Worm (Caenorhabditis elegans) whole organism, L4/young adult: ENCODE measurements around the gene F23D12.4.

Experiments used
- W03F9.2 ChIP-seq: fragments of 150-350 bp; optimal IDR thresholded peaks from 2 replicates; lab custom pipeline; 2014; ENCODE audit warnings: missing biosample characterization, missing genetic modification characterization
- dao-5 ChIP-seq: sonication (generic microtip); optimal IDR thresholded peaks from 2 replicates; lab custom pipeline; 2016; ENCODE audit warnings: missing genotype, missing genetic modification characterization, moderate library complexity, missing compliant biosample characterization
- him-1 ChIP-seq: sonication (generic microtip); optimal IDR thresholded peaks from 2 replicates; lab custom pipeline; 2016; ENCODE audit warnings: missing genotype, missing genetic modification reagents, missing genetic modification characterization, missing compliant biosample characterization

F23D12.4 gene

DNA sequence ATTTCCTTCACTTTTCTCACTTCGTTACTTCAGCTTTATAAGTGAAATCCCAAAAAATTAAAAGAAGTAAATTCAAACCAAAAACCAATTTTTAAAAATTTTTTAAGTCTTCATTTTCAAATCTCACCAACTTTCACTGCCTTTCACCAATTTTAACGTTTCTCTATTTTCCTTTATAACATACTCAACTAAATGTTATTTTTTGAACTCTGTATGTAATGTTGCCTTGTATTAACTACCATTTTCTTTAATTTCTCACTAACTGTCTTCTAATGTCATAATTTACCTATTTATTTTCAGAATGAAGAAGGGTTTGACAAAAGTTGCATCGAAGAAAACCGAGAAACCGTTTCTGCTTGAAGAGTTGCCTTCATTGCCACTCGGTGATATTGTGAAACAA lies at the start of gene F23D12.4:
TSS of gene F23D12.4 (plus strand) at position 301 of the 400 bp plus-strand sequence.
- TF ChIP-seq W03F9.2 (tag; lab: Kevin White, UChicago) (no peak), dao-5 (tag; lab: Kevin White, UChicago) (no peak), him-1 (tag; lab: Kevin White, UChicago) (no peak)

DNA sequence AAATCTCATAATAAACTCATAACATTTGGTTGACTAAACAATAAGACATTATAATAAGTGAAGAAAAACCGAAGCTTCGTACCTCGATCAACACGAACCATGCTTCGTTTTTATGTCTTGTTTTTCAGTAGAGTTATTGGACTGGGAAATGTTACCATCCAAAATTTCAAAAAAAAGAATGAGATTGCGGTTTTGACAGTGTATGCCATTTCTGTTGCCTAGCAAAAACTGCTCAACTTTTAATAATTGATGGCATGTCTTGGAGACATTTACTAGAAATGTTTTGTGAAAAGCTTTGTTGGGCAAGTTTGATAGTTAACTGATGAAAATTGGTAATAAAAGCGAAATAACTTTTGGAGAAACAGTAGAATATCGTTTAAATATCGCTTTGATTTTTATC lies 49.5 kb upstream of the F23D12.4 start, which contains the start of gene Y60A9.1:
TSS of gene Y60A9.1 (minus strand) at position 101 of the 400 bp plus-strand sequence.
- TF ChIP-seq him-1 (tag; lab: Kevin White, UChicago) (no peak), dao-5 (tag; lab: Kevin White, UChicago) (no peak), W03F9.2 (tag; lab: Kevin White, UChicago) (no peak)

DNA sequence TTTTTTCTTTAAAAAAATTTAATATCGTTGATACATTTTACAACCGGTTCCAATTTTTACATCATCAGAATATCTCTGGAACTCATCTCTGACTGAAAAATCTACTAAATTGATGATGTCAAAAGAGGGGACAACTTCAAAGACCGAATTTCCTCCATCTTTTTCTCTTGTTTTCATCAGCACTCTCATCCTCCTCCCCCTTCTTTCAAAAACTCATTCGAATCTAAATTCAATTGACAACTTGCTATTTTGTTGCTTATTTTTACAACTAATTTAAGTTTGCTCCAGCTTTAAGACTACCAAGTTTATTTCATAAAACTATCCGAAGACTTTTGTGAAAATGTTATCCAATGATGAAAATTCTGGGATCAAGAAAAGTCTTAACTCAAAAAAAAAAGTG lies 45.8 kb upstream of the F23D12.4 start:
- no peak for TF ChIP-seq W03F9.2 (tag; lab: Kevin White, UChicago)
- no peak for TF ChIP-seq him-1 (tag; lab: Kevin White, UChicago)
- TF ChIP-seq dao-5 (tag; lab: Kevin White, UChicago), result no peak

DNA sequence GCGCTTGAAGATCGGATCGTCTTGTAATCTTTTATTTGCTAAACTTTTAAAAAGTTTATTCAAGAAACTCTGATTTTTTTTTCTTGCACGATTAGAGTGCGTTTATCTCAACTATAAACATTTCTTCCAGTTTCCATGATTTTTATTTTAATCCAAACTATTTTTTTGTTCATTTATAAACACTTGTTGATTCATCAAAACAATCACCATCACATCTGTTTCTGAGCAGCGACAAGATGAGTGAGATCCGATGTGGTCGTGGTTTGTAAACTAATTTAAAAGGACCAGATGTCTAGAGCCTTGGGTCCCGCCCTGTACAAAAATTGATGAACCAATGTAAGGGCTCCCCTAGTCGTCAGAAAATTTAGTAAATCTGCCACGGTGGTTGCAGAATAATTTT lies 43.6 kb upstream of the F23D12.4 start:
- TF ChIP-seq dao-5 (tag; lab: Kevin White, UChicago), result no peak

DNA sequence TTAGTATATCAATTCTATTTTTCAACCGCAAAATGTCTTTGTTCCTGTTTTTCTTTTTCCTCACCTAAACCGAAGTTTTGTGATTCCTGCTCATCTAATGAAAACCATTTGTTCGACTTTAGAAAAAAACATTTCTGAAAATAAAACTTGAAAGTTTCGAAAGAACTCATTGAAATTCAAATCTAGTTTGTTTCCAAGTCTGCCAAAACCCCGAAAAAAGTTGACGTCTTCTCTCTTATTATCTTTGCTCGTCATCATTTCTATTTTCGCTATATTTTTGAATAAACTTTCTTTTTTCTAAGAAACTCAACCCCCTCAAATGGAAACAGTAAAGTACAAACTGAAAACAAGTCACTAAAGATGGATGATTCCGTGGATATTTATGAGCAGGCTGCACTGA lies 39.0 kb upstream of the F23D12.4 start, which contains the start of gene frpr-17:
TSS of gene frpr-17 (plus strand) at position 301 of the 400 bp plus-strand sequence.
- TF ChIP-seq W03F9.2 (tag; lab: Kevin White, UChicago) (no peak), dao-5 (tag; lab: Kevin White, UChicago) (no peak), him-1 (tag; lab: Kevin White, UChicago) (no peak)

DNA sequence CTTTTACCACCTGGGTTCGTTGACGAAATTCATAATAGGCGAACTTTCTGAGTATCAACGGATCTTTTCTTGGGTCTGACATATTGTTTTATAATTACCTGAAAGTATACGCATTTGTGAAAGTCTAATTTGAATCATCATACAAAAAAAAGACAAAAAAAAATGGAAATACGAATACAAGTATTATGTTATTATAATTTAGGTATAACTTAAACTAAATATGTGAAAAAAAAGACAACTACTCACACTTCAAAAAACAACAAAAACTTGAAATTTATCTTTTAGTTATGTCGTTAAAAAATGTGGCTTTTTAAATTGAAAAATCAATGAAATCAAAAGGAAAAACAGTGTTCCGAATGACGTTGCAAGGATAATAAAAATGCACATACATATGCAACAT lies 32.0 kb upstream of the F23D12.4 start, which contains the start of gene fbxa-179:
TSS of gene fbxa-179 (minus strand) at position 101 of the 400 bp plus-strand sequence.
- no peak for TF ChIP-seq dao-5 (tag; lab: Kevin White, UChicago)
- TF ChIP-seq W03F9.2 (tag; lab: Kevin White, UChicago), result no peak
- no peak for TF ChIP-seq him-1 (tag; lab: Kevin White, UChicago)

DNA sequence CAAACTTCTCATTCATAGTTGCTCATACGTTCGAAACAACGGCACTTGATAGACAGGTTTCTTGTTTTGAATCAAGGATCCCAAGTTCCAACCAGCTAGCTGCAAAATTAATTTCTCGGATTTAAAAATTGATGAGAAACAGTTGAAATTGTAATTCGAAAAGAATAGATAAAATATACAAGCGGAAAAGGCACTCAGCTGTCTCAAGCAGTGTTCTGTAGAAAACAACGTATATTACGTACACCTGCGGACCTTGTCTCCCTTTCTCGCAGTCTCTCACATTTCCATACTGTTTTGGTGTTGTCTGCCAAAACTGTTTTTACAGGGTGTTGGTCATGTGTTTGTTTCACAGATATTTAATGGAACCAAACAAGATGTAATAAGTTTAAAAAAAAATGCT lies 29.2 kb upstream of the F23D12.4 start, which contains the start of gene F23D12.10:
TSS of gene F23D12.10 (minus strand) at position 101 of the 400 bp plus-strand sequence.
- no peak for TF ChIP-seq W03F9.2 (tag; lab: Kevin White, UChicago)
- TF ChIP-seq him-1 (tag; lab: Kevin White, UChicago), result no peak
- TF ChIP-seq dao-5 (tag; lab: Kevin White, UChicago), result no peak

DNA sequence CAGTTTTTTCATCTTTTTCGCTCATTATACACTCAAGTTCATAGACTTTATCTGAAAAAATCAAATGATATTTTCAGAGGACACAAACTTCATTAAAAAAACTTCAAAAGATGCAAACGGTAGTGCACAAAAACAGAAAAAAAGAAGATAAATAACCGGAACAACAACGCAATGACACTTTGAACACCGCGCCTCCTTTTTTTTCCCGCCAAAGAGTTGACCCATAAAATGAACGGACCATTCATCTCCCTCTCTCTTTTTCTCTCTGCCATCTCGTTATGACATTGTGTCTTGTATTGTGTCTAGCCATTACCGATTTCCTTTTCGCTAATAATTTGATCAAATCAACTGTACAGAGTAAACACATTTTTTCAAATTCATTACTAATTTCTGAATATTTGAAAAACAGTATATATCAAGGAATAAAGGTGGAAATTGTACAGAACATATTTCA lies 23.2 kb upstream of the F23D12.4 start, which contains the start of gene F23D12.2:
TSS of gene F23D12.2 (minus strand) at position 51 of the 454 bp plus-strand sequence.
- TF ChIP-seq him-1 (tag; lab: Kevin White, UChicago), result no peak
- TF ChIP-seq W03F9.2 (tag; lab: Kevin White, UChicago), result no peak
- TF ChIP-seq dao-5 (tag; lab: Kevin White, UChicago), result no peak

DNA sequence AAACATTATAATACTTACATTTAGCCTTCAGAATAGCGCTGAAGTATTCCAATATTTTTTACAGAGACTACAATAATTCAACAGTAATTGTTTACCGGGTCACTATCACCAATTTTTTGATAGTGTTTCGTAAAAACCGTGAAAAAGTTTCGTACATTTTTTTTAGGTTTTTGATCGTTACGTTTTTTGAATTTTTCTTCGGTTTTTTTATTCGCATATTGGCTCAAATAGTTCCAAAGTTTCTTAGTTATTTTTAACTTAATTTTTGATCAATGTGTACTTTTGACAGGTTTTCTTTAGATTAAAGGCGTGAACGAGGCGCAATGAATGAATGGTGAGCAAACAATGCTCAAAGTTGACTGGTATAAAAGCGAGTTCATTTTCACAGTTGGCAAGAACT lies 21.7 kb upstream of the F23D12.4 start, which contains the start of gene fipr-3:
TSS of gene fipr-3 (plus strand) at position 301 of the 400 bp plus-strand sequence.
- TF ChIP-seq him-1 (tag; lab: Kevin White, UChicago), result no peak
- TF ChIP-seq W03F9.2 (tag; lab: Kevin White, UChicago), result no peak
- no peak for TF ChIP-seq dao-5 (tag; lab: Kevin White, UChicago)

DNA sequence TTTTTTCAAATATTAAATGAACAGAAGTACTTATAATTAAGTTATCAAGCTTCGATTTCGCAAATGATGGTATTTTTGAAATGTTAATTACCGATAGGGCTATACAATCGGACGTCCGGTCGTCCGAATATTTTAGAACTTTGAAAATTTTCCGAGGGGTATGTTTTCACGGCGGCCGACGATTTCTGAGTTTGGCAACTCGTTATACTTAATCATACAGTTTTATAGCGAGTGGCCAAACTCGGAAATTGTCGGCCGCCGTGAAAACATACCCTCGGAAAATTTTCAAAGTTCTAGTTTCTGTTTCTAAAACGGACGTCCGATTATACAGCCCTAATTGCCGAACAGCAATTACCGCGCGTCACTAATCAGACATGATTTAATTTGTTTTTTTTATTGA lies 20.6 kb upstream of the F23D12.4 start:
- TF ChIP-seq dao-5 (tag; lab: Kevin White, UChicago) (no peak), W03F9.2 (tag; lab: Kevin White, UChicago) (no peak), him-1 (tag; lab: Kevin White, UChicago) (no peak)

DNA sequence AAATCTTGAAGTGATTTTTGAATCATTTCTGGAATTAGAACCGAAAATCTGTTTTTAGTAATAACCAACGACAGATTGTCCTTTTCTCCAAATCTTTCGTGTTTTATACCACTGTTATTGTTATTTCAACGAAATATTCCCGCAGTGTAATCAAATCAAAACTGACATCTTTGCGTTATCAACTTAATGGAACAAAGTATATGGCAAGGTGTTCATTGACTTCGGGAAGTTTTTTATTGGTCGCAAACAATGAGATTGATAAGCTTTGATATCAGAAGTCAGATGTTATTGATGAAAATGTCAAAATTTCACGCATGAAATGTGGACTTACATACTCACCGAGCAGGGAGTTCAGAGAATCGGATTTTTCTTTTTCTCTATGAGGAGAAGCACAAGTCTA lies 20.1 kb upstream of the F23D12.4 start, which contains the start of gene F23D12.11:
TSS of gene F23D12.11 (minus strand) at position 79 of the 400 bp plus-strand sequence.
- no peak for TF ChIP-seq him-1 (tag; lab: Kevin White, UChicago)
- TF ChIP-seq W03F9.2 (tag; lab: Kevin White, UChicago), result no peak
- no peak for TF ChIP-seq dao-5 (tag; lab: Kevin White, UChicago)

DNA sequence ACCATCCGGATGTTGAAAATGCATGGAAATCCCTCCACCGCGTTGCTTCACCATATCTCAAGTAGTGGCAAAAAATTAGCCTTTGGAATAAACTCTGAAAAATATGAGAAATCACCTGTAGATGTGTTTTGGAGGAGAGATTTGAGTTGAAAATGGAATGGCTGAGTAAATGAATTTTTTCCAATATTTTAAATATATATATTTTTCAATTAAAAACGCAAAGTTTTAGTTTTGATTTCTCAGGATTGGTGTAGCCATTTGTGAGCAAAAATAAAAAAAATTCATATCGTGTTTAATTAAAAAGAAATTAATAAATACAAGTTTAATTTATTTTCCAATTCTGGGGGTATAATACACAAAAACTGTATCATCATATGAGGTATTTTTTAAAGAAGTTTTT lies 16.7 kb upstream of the F23D12.4 start, which contains the start of gene F23D12.1:
TSS of gene F23D12.1 (minus strand) at position 101 of the 400 bp plus-strand sequence.
- TF ChIP-seq dao-5 (tag; lab: Kevin White, UChicago), result no peak
- TF ChIP-seq W03F9.2 (tag; lab: Kevin White, UChicago), result no peak
- no peak for TF ChIP-seq him-1 (tag; lab: Kevin White, UChicago)

DNA sequence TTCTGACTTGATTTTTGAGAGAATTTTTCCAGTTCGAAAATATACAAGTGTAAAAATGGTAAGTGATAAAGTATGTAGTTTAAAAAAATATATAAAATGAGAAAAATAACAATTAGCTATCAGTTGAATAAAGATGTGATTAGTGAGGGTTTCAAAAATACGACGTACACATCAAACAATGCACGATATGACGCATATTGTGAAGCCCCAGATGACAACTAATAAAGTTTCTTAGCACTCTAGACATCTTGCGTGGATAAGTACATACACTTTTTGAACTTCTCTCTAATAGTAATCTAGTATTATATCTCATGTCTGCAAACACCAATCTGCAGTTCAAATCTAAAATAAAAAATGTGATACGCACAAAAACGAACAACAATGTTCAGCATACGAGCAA lies 14.4 kb upstream of the F23D12.4 start:
- TF ChIP-seq him-1 (tag; lab: Kevin White, UChicago) (no peak), W03F9.2 (tag; lab: Kevin White, UChicago) (no peak), dao-5 (tag; lab: Kevin White, UChicago) (no peak)

DNA sequence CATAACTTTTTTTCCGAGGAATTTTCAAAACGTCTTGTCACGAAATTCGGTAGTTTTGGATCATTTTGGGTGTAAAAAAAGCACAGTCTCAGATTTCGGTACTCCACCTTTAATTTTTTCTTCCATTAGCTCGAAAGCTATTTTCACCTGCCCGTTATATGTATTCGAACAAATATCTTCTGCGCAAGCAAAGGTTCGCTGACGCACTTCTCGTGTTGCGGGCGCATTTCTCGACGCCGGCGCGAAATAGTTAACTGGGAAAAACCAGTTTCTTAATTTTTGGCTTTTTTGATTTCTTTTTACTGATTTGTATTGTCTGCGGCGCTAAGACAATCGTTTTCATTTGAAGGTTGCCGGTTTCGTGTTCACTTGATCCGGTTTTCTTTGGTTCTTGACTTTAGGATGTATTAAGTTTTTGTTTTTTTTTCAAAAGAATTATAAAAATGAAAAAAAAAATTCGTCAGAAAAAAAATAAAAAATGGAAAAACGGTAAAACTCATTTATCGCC lies 9.1 kb upstream of the F23D12.4 start:
- TF ChIP-seq dao-5 (tag; lab: Kevin White, UChicago), result no peak
- no peak for TF ChIP-seq him-1 (tag; lab: Kevin White, UChicago)
- no peak for TF ChIP-seq W03F9.2 (tag; lab: Kevin White, UChicago)
